Fruit fly (Drosophila melanogaster) whole organism, prepupa: Measurements from ENCODE around the gene CG45544.
A peak's percentile ranks its signal among the peaks of the same experiment; 100 is the strongest.

Source experiments
- CG1621 ChIP-seq: fragments of 200-800 bp; sonication (Bioruptor generic); optimal IDR thresholded peaks from 3 replicates; lab custom pipeline; 2018; ENCODE audit warnings: missing biosample characterization, mild to moderate bottlenecking, missing genetic modification characterization
- CG6163 ChIP-seq: fragments of 200-800 bp; sonication (Bioruptor generic); IDR thresholded peaks from 3 replicates; pipeline ENCODE4 v1.3.6; 2022; ENCODE audit warnings: missing biosample characterization, missing genetic modification characterization
- CG6808 ChIP-seq: fragments of 200-800 bp; sonication (Bioruptor generic); optimal IDR thresholded peaks from 3 replicates; lab custom pipeline; 2017; ENCODE audit warnings: missing biosample characterization, missing genetic modification characterization, mild to moderate bottlenecking, moderate library complexity, missing genetic modification reagents
- CG7368 ChIP-seq: fragments of 200-800 bp; sonication (Bioruptor generic); optimal IDR thresholded peaks from 3 replicates; lab custom pipeline; 2016; ENCODE audit warnings: missing biosample characterization, missing genetic modification characterization
- CG8119 ChIP-seq: fragments of 200-800 bp; sonication (Bioruptor generic); IDR thresholded peaks from 3 replicates; pipeline ENCODE4 v1.3.6; 2022; ENCODE audit warnings: missing biosample characterization, missing genetic modification characterization
- Eip93F ChIP-seq: fragments of 200-800 bp; sonication (Bioruptor generic); optimal IDR thresholded peaks from 2 replicates; lab custom pipeline; 2016; ENCODE audit warnings: missing biosample characterization, mild to moderate bottlenecking, missing genetic modification characterization
- Smox ChIP-seq: fragments of 200-800 bp; sonication (Bioruptor generic); optimal IDR thresholded peaks from 3 replicates; lab custom pipeline; 2016; ENCODE audit warnings: missing biosample characterization, missing genetic modification characterization
- Sox15 ChIP-seq: fragments of 200-800 bp; sonication (Bioruptor generic); optimal IDR thresholded peaks from 3 replicates; lab custom pipeline; 2016; ENCODE audit warnings: missing biosample characterization, missing genetic modification characterization
- fd59A ChIP-seq: fragments of 200-800 bp; sonication (Bioruptor generic); optimal IDR thresholded peaks from 2 replicates; lab custom pipeline; 2017; ENCODE audit warnings: missing biosample characterization, mild to moderate bottlenecking, missing genetic modification characterization, missing genetic modification reagents
- net ChIP-seq: fragments of 200-800 bp; sonication (Bioruptor generic); optimal IDR thresholded peaks from 3 replicates; lab custom pipeline; 2016; ENCODE audit warnings: missing biosample characterization, missing genetic modification characterization
- topi ChIP-seq: fragments of 200-800 bp; sonication (Bioruptor generic); optimal IDR thresholded peaks from 3 replicates; lab custom pipeline; 2016; ENCODE audit warnings: missing biosample characterization, missing genetic modification characterization
- vri ChIP-seq: fragments of 200-800 bp; sonication (Bioruptor generic); optimal IDR thresholded peaks from 3 replicates; lab custom pipeline; 2016; ENCODE audit warnings: missing biosample characterization, mild to moderate bottlenecking, missing genetic modification characterization

- TF ChIP-seq fd59A (GFP tag; lab: Kevin White, UChicago) (peak; percentile 27), CG6808 (GFP tag; lab: Kevin White, UChicago) (peak; percentile 48), CG1621 (tag; lab: Kevin White, UChicago) (no peak), CG6163 (GFP tag; lab: Robert Waterston, UW) (no peak; the same call in 2 of the 3 replicates), net (GFP tag; lab: Kevin White, UChicago) (no peak), topi (GFP tag; lab: Kevin White, UChicago) (no peak), Smox (GFP tag; lab: Kevin White, UChicago) (no peak), CG8119 (no peak), Sox15 (GFP tag; lab: Kevin White, UChicago) (no peak), CG7368 (GFP tag; lab: Kevin White, UChicago) (no peak), Eip93F (no peak), vri (no peak)
These were observed 16.7 kb downstream of the CG45544 start for dm6 chr3R:29273029-29273428.
